Fruit fly (Drosophila melanogaster): Measurements from ENCODE around the gene CAH16.

DNA sequence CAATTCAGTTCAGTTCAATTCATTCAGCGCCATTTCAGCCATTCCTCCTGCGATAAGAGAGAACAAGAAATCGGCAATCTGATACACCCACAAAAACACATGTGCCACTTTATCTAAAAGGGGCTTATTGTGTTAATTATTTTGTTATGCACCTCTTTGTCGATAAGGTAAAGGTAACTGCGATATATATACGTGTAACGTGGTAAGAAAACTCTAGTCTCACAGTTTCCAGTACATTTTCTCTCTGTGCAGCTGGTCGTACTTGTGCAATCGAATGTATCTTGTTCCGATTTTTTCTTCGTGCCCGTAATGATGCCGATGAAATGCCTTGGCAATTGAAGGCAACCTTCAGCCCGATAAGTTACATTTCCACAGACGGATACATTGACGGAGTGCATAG is 27.5 kb downstream of the CAH16 start:
- TF ChIP-seq Dll (optimal IDR thresholded peaks at IDR 0.05) = no peak
- TF ChIP-seq CG8478 (optimal IDR thresholded peaks at IDR 0.05) = no peak
- no peak for TF ChIP-seq usp (GFP tag; optimal IDR thresholded peaks at IDR 0.05)
